Fruit fly (Drosophila melanogaster): Measurements from ENCODE around the gene RpS10a.

The RpS10a gene

DNA sequence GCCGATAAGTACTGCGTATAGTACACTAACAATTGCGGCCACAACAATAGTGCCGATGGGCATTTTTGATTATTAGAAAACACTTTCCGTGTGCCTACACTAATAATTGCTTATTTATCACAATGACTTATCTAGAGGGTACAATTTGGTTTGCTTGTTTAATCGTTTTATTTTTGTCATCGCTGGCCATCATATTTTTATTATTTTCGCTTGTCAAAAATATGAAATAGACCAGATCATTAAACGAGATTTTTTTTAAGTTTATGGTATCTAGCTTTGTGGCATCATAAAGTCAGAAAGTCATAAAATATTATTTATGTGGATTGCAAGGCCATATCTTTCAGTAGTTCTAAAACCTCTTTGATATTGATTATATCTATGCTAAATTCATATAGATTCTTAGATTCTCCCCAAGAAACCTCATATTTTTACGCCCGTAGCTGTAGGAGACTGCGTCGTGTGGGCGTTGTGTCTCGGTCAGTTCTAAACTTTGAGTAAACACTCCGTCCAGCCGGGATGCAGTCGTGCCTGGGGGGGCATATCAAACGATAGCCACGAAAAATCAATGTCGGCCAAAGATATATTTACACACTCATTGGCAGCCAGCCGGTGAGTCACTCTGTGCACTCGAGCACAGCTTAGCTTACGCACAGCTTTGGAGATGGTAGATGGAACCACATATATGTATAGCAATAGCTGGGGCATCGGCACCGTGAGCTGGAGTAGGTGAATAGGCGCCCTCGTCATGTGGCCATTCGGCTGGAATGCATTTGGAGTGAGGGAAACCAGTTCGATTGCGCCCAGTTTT lies 47.7 kb upstream of the RpS10a start (continued):
- TF ChIP-seq lmd (GFP tag; IDR thresholded peaks at IDR 0.05) (peak; percentile 28; the same call in 1 of the 2 replicates), dmrt99B (tag; optimal IDR thresholded peaks at IDR 0.05) (peak; percentile 49), CG6254 (GFP tag; optimal IDR thresholded peaks at IDR 0.05) (peak; percentile 38), dimm (GFP tag; IDR thresholded peaks at IDR 0.05) (no peak), HLH54F (GFP tag; optimal IDR thresholded peaks at IDR 0.05) (no peak), GATAe (GFP tag; conservative IDR thresholded peaks at IDR 0.05) (no peak), ken (GFP tag; IDR thresholded peaks at IDR 0.05) (no peak), Bteb2 (GFP tag; optimal IDR thresholded peaks at IDR 0.05) (no peak), pho (GFP tag; optimal IDR thresholded peaks at IDR 0.05) (peak; percentile 12), crol (GFP tag; IDR thresholded peaks at IDR 0.05) (no peak), CG10147 (GFP tag; optimal IDR thresholded peaks at IDR 0.05) (no peak), CG4617 (GFP tag; optimal IDR thresholded peaks at IDR 0.05; ENCODE audit: borderline replicate concordance) (no peak), CG18476 (GFP tag; optimal IDR thresholded peaks at IDR 0.05) (no peak), pan (optimal IDR thresholded peaks at IDR 0.05) (no peak), pan (GFP tag; optimal IDR thresholded peaks at IDR 0.05 in 1 of 2, IDR thresholded peaks at IDR 0.05 in 1 of 2) (peak in 1 of 2 experiments; percentile 25), crp (GFP tag; optimal IDR thresholded peaks at IDR 0.05) (no peak)

- TF ChIP-seq CG34224 (GFP tag; IDR thresholded peaks at IDR 0.05; ENCODE audit: partially characterized antibody) (no peak), Usf (GFP tag; optimal IDR thresholded peaks at IDR 0.05) (no peak), CG12391 (tag; optimal IDR thresholded peaks at IDR 0.05) (no peak), Doc3 (GFP tag; IDR thresholded peaks at IDR 0.05; ENCODE audit: partially characterized antibody) (no peak), peb (GFP tag; IDR thresholded peaks at IDR 0.05) (no peak), lab (GFP tag; optimal IDR thresholded peaks at IDR 0.05) (peak; percentile 20), bigmax (GFP tag; optimal IDR thresholded peaks at IDR 0.05) (no peak), GATAe (GFP tag; conservative IDR thresholded peaks at IDR 0.05) (peak; percentile 34; the same call in 1 of the 2 replicates), CG14441 (GFP tag; IDR thresholded peaks at IDR 0.05) (no peak), Hmx (GFP tag; optimal IDR thresholded peaks at IDR 0.05) (no peak), CG10654 (GFP tag; optimal IDR thresholded peaks at IDR 0.05) (no peak), CG5180 (GFP tag; optimal IDR thresholded peaks at IDR 0.05) (peak; percentile 12), slou (GFP tag; optimal IDR thresholded peaks at IDR 0.05) (no peak), Ravus (GFP tag; IDR thresholded peaks at IDR 0.05) (no peak), CG13123 (GFP tag; optimal IDR thresholded peaks at IDR 0.05) (no peak), pros (GFP tag; optimal IDR thresholded peaks at IDR 0.05) (no peak), CG7357 (GFP tag; IDR thresholded peaks at IDR 0.05) (no peak), CG4617 (GFP tag; optimal IDR thresholded peaks at IDR 0.05; ENCODE audit: borderline replicate concordance) (no peak), CG12071 (GFP tag; optimal IDR thresholded peaks at IDR 0.05) (peak; percentile 38), wor (GFP tag; IDR thresholded peaks at IDR 0.05) (no peak), Dfd (GFP tag; optimal IDR thresholded peaks at IDR 0.05) (no peak), Awh (GFP tag; IDR thresholded peaks at IDR 0.05) (0 out of 2 replicates have a peak, but pooled peaks have one; percentile 9), wdn (GFP tag; IDR thresholded peaks at IDR 0.05) (no peak), bab2 (GFP tag; optimal IDR thresholded peaks at IDR 0.05) (no peak), bsh (GFP tag; optimal IDR thresholded peaks at IDR 0.05) (peak in 1 of 2 experiments; percentile 9), Poxn (GFP tag; IDR thresholded peaks at IDR 0.05) (no peak), fd102C (GFP tag; optimal IDR thresholded peaks at IDR 0.05) (no peak), CG1647 (GFP tag; optimal IDR thresholded peaks at IDR 0.05) (no peak), CG15011 (GFP tag; optimal IDR thresholded peaks at IDR 0.05) (peak; percentile 0), Hmr (GFP tag; optimal IDR thresholded peaks at IDR 0.05) (peak; percentile 26), oc (tag; optimal IDR thresholded peaks at IDR 0.05) (no peak), Sry-δ (GFP tag; optimal IDR thresholded peaks at IDR 0.05) (no peak), CG3995 (GFP tag; optimal IDR thresholded peaks at IDR 0.05) (no peak)
Observed at dm6 chr3R:27605534-27606250, 46.9 kb upstream of the RpS10a start.
